Worm (Caenorhabditis elegans): ENCODE measurements around the gene E03H12.4.

DNA sequence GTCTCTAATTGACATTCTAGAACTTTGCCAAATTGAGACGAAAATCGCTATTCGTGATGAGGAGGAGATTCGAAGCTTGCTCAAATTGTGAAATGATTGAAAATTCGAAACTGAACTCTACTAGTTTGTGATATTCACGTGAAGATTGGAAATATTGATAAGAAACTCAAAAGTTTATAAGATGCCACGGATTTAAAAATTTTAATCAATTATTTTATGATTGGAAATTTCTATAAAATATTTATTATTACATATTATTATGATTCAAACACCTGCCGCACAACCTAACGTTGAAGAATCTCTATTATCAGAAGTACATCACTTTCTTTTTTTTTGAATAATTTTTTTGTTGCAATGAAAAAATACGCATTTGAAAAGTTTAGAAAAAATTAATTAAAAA, 6.1 kb downstream of the E03H12.4 start, which contains the start of gene E03H12.7:
- TF ChIP-seq snpc-4 (tag; optimal IDR thresholded peaks at IDR 0.05), result no peak
- no peak for TF ChIP-seq sptf-1 (tag; optimal IDR thresholded peaks at IDR 0.05)
- TF ChIP-seq blmp-1 (tag; optimal IDR thresholded peaks at IDR 0.05), result no peak
- no peak for TF ChIP-seq unc-62 (GFP tag; optimal IDR thresholded peaks at IDR 0.05)
- no peak for TF ChIP-seq dpl-1 (GFP tag; optimal IDR thresholded peaks at IDR 0.05)
- TF ChIP-seq jun-1 (tag; optimal IDR thresholded peaks at IDR 0.05), result no peak
- no peak for TF ChIP-seq nhr-28 (tag; optimal IDR thresholded peaks at IDR 0.05)
